Worm (Caenorhabditis elegans) whole organism, mixed stage, embryonic: ENCODE data around the gene R11E3.19.

Source experiments
- M03D4.4 ChIP-seq: sonication (generic microtip); optimal IDR thresholded peaks from 2 replicates; lab custom pipeline; 2017; ENCODE audit warnings: mild to moderate bottlenecking, missing genetic modification characterization, missing compliant biosample characterization
- bed-3 ChIP-seq: fragments of 200-800 bp; sonication (Bioruptor generic); optimal IDR thresholded peaks from 3 replicates; lab custom pipeline; 2018; ENCODE audit warnings: mild to moderate bottlenecking, missing genetic modification characterization, moderate library complexity, missing compliant biosample characterization
- blmp-1 ChIP-seq: fragments of 150-350 bp; optimal IDR thresholded peaks from 2 replicates; lab custom pipeline; 2014; ENCODE audit warnings: missing biosample characterization, missing genetic modification characterization
- ceh-39 ChIP-seq: fragments of 150-350 bp; optimal IDR thresholded peaks from 2 replicates; lab custom pipeline; 2014; ENCODE audit warnings: missing biosample characterization, missing genetic modification characterization
- ceh-43 ChIP-seq: fragments of 200-800 bp; sonication (Bioruptor generic); optimal IDR thresholded peaks from 2 replicates; lab custom pipeline; 2018; ENCODE audit warnings: mild to moderate bottlenecking, missing genetic modification characterization, moderate library complexity, missing compliant biosample characterization
- cnd-1 ChIP-seq: fragments of 200-800 bp; sonication (Bioruptor generic); optimal IDR thresholded peaks from 2 replicates; lab custom pipeline; 2018; ENCODE audit warnings: mild to moderate bottlenecking, missing genetic modification characterization, missing compliant biosample characterization
- drap-1 ChIP-seq: fragments of 200-800 bp; sonication (Bioruptor generic); optimal IDR thresholded peaks from 3 replicates; lab custom pipeline; 2018; ENCODE audit warnings: mild to moderate bottlenecking, missing genetic modification characterization, missing compliant biosample characterization
- elt-1 ChIP-seq: sonication (generic microtip); optimal IDR thresholded peaks from 2 replicates; lab custom pipeline; 2017; ENCODE audit warnings: missing genetic modification characterization, mild to moderate bottlenecking, missing compliant biosample characterization, antibody characterized with exemption, moderate library complexity, borderline replicate concordance; ENCODE audit not compliant: insufficient read depth
- elt-3 ChIP-seq: fragments of 150-350 bp; optimal IDR thresholded peaks from 2 replicates; lab custom pipeline; 2014; ENCODE audit warnings: missing biosample characterization, missing genetic modification characterization
- ham-2 ChIP-seq: fragments of 200-800 bp; sonication (Bioruptor generic); optimal IDR thresholded peaks from 2 replicates; lab custom pipeline; 2018; ENCODE audit warnings: mild to moderate bottlenecking, missing genetic modification characterization, missing compliant biosample characterization
- hlh-1 ChIP-seq: fragments of 150-350 bp; optimal IDR thresholded peaks from 2 replicates; lab custom pipeline; 2014; ENCODE audit warnings: missing biosample characterization, missing genetic modification reagents, missing genetic modification characterization
- lin-13 ChIP-seq: fragments of 150-350 bp; optimal IDR thresholded peaks from 2 replicates; lab custom pipeline; 2014; ENCODE audit warnings: missing biosample characterization, missing genetic modification characterization
- lin-32 ChIP-seq: fragments of 200-800 bp; sonication (Bioruptor generic); optimal IDR thresholded peaks from 2 replicates; lab custom pipeline; 2018; ENCODE audit warnings: mild to moderate bottlenecking, missing genetic modification characterization, missing compliant biosample characterization
- lsy-2 ChIP-seq: fragments of 150-350 bp; optimal IDR thresholded peaks from 2 replicates; lab custom pipeline; 2014; ENCODE audit warnings: missing biosample characterization, missing genetic modification characterization
- mab-5 ChIP-seq: fragments of 150-350 bp; optimal IDR thresholded peaks from 2 replicates; lab custom pipeline; 2014; ENCODE audit warnings: missing biosample characterization, missing genetic modification characterization
- mep-1 ChIP-seq: fragments of 150-350 bp; optimal IDR thresholded peaks from 2 replicates; lab custom pipeline; 2017; ENCODE audit warnings: missing biosample characterization, missing genetic modification reagents, missing genetic modification characterization, inconsistent platforms
- mls-2 ChIP-seq: sonication (generic microtip); optimal IDR thresholded peaks from 2 replicates; lab custom pipeline; 2016; ENCODE audit warnings: mild to moderate bottlenecking, missing genetic modification characterization, moderate library complexity, missing compliant biosample characterization
- nhr-12 ChIP-seq: fragments of 150-350 bp; optimal IDR thresholded peaks from 2 replicates; lab custom pipeline; 2014; ENCODE audit warnings: missing biosample characterization, missing genetic modification characterization
- nhr-2 ChIP-seq: fragments of 150-350 bp; optimal IDR thresholded peaks from 2 replicates; lab custom pipeline; 2014; ENCODE audit warnings: missing biosample characterization, missing genetic modification characterization
- nhr-237 ChIP-seq: fragments of 150-350 bp; optimal IDR thresholded peaks from 2 replicates; lab custom pipeline; 2014; ENCODE audit warnings: missing biosample characterization, missing genetic modification characterization
- nhr-28 ChIP-seq: fragments of 150-350 bp; optimal IDR thresholded peaks from 2 replicates; lab custom pipeline; 2014; ENCODE audit warnings: missing biosample characterization, missing genetic modification characterization
- nhr-76 ChIP-seq: sonication (generic microtip); optimal IDR thresholded peaks from 2 replicates; lab custom pipeline; 2017; ENCODE audit warnings: missing biosample characterization, missing genetic modification characterization
- pha-4 ChIP-seq: fragments of 150-350 bp; optimal IDR thresholded peaks from 2 replicates; lab custom pipeline; 2018; ENCODE audit warnings: missing biosample characterization, missing genetic modification reagents, missing genetic modification characterization
- sem-2 ChIP-seq: fragments of 200-800 bp; sonication (Bioruptor generic); optimal IDR thresholded peaks from 2 replicates; lab custom pipeline; 2018; ENCODE audit warnings: mild to moderate bottlenecking, missing genetic modification characterization, missing compliant biosample characterization
- snpc-4 ChIP-seq: fragments of 150-350 bp; optimal IDR thresholded peaks from 2 replicates; lab custom pipeline; 2014; ENCODE audit warnings: missing biosample characterization, missing genetic modification characterization
- tbx-8 ChIP-seq: fragments of 200-800 bp; sonication (Bioruptor generic); optimal IDR thresholded peaks from 2 replicates; lab custom pipeline; 2018; ENCODE audit warnings: mild to moderate bottlenecking, missing genetic modification characterization, moderate library complexity, missing compliant biosample characterization
- unc-120 ChIP-seq: sonication (generic microtip); optimal IDR thresholded peaks from 2 replicates; lab custom pipeline; 2017; ENCODE audit warnings: missing genetic modification characterization, missing compliant biosample characterization; ENCODE audit not compliant: poor library complexity, severe bottlenecking
- unc-39 ChIP-seq: fragments of 150-350 bp; optimal IDR thresholded peaks from 2 replicates; lab custom pipeline; 2014; ENCODE audit warnings: missing biosample characterization, missing genetic modification characterization
- unc-62 ChIP-seq: fragments of 150-350 bp; optimal IDR thresholded peaks from 2 replicates; lab custom pipeline; 2014; ENCODE audit warnings: missing biosample characterization, missing genetic modification reagents, missing genetic modification characterization
- zip-8 ChIP-seq: fragments of 150-350 bp; optimal IDR thresholded peaks from 2 replicates; lab custom pipeline; 2014; ENCODE audit warnings: missing biosample characterization, missing genetic modification characterization
- ztf-11 ChIP-seq: fragments of 150-350 bp; optimal IDR thresholded peaks from 2 replicates; lab custom pipeline; 2014; ENCODE audit warnings: missing biosample characterization, missing genetic modification characterization

The R11E3.19 gene

DNA sequence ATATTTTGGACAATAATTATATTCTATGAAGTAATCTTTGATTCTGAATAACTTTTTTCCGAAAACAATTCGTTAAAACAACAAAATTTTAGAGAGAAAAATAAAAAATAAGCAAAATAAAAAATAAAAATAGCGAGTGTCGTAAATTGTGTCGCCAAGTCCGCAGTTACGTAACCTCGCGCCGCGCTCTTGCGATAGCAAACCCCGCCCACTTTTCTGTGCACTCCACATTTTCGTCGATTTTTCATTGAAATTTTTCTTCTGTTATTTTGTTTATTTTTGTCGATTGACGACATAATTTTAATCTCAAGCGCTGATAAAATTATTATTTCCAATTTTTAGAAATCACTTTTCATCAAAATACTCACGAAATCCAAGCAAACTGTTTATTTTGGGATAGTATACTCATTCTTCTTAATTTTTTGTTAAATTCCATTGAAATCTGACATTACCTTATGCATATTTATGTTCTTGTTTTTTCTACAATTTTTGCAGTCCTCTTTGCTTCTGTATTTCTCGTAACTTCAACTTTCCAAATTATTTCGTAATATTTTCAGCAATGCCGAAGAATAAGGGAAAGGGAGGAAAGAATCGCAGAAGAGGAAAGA lies 34.6 kb upstream of the R11E3.19 start, which contains the start of gene eif-1.A (continued):
- no peak for TF ChIP-seq ztf-11 (tag; lab: Kevin White, UChicago)

- TF ChIP-seq mep-1 (tag; lab: Kevin White, UChicago): no peak
- TF ChIP-seq hlh-1: no peak
These were observed 33.9 kb upstream of the R11E3.19 start, which contains the start of gene H06H21.37 for ce11 chrIV:4809813-4810212. H06H21.37 (minus strand) TSS chrIV:4809974.

ce11 chrIV:4809397-4809796 lies 33.5 kb upstream of the R11E3.19 start, which contains the start of gene ubxn-6:
ubxn-6 (minus strand) TSS chrIV:4809497.
- no peak for TF ChIP-seq nhr-2 (tag; lab: Kevin White, UChicago)
- no peak for TF ChIP-seq drap-1 (GFP tag; lab: Kevin White, UChicago)
- no peak for TF ChIP-seq lin-32 (GFP tag; lab: Kevin White, UChicago)
- no peak for TF ChIP-seq elt-1
- TF ChIP-seq bed-3 (GFP tag; lab: Kevin White, UChicago): no peak

ce11 chrIV:4807219-4807618 lies 31.3 kb upstream of the R11E3.19 start, which contains the start of gene H06H21.11:
H06H21.11 (minus strand) TSS chrIV:4807319.
- no peak for TF ChIP-seq nhr-2 (tag; lab: Kevin White, UChicago)
- TF ChIP-seq unc-62 (GFP tag; lab: Kevin White, UChicago): no peak
- TF ChIP-seq tbx-8 (GFP tag; lab: Kevin White, UChicago): no peak
- no peak for TF ChIP-seq mab-5 (tag; lab: Kevin White, UChicago)
- TF ChIP-seq pha-4 (tag; lab: Kevin White, UChicago): no peak
- TF ChIP-seq elt-3 (tag; lab: Kevin White, UChicago): no peak
- no peak for TF ChIP-seq unc-120 (tag; lab: Kevin White, UChicago)
- TF ChIP-seq nhr-28 (tag; lab: Kevin White, UChicago): no peak
- TF ChIP-seq snpc-4 (tag; lab: Kevin White, UChicago): no peak
- TF ChIP-seq lin-13: no peak
- no peak for TF ChIP-seq nhr-12 (tag; lab: Kevin White, UChicago)
- TF ChIP-seq mls-2 (tag; lab: Kevin White, UChicago): no peak
- TF ChIP-seq zip-8 (tag; lab: Kevin White, UChicago): no peak
- no peak for TF ChIP-seq blmp-1 (tag; lab: Kevin White, UChicago)
- TF ChIP-seq nhr-237 (tag; lab: Kevin White, UChicago): no peak

DNA sequence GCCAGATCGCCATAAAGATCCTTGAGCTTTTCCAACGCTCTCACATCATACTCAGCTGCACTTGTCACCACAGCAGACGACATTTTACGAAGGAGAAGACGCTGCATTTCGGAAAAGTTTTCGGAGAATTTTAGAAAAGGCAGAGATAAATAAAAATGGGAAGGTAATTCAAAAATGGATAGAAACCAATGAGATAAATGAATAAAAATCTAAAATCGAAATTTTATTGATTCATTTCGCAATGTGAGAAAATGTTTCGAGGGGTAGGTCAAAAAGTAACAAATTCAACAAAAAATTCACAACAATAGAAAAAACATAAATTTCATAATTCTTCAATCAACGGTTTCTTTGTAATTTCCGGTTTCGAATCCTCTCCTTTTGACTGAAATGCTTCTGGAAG lies 30.6 kb upstream of the R11E3.19 start, which contains the start of gene dpf-5:
dpf-5 (minus strand) TSS at position 101 of the 400 bp plus-strand sequence.
- TF ChIP-seq unc-39 (no peak), sem-2 (GFP tag; lab: Kevin White, UChicago) (no peak), mls-2 (tag; lab: Kevin White, UChicago) (no peak), ceh-39 (tag; lab: Kevin White, UChicago) (no peak), ham-2 (no peak), M03D4.4 (tag; lab: Kevin White, UChicago) (no peak), hlh-1 (no peak), pha-4 (tag; lab: Kevin White, UChicago) (no peak), nhr-2 (tag; lab: Kevin White, UChicago) (no peak), mab-5 (tag; lab: Kevin White, UChicago) (no peak), nhr-28 (tag; lab: Kevin White, UChicago) (no peak), mep-1 (tag; lab: Kevin White, UChicago) (no peak)

DNA sequence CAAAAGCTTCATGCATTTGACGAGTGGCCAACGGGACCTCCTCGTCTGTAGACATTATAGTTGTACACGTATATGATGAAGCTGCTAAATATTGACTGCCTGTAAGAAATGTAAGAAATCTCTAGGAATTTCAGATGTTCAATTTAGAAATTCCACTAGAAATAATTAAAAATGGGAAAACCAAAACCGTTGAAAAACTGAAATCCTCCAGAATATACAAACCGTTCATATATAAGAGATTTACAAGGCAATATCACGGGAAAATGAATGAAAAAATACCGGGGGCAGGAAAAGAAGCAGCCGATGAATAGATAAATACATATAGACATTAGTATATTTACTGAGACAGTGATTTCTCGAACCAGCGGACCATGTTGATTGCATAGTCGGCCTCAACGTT lies 26.6 kb upstream of the R11E3.19 start, which contains the start of gene dpf-7:
dpf-7 (minus strand) TSS at position 101 of the 400 bp plus-strand sequence.
- no peak for TF ChIP-seq ham-2
- TF ChIP-seq snpc-4 (tag; lab: Kevin White, UChicago): no peak
- no peak for TF ChIP-seq nhr-237 (tag; lab: Kevin White, UChicago)
- no peak for TF ChIP-seq drap-1 (GFP tag; lab: Kevin White, UChicago)
- no peak for TF ChIP-seq lsy-2 (tag; lab: Kevin White, UChicago)
- no peak for TF ChIP-seq ztf-11 (tag; lab: Kevin White, UChicago)
- no peak for TF ChIP-seq lin-32 (GFP tag; lab: Kevin White, UChicago)
- no peak for TF ChIP-seq nhr-76 (tag; lab: Kevin White, UChicago)
- TF ChIP-seq ceh-43: no peak
- no peak for TF ChIP-seq tbx-8 (GFP tag; lab: Kevin White, UChicago)
- no peak for TF ChIP-seq sem-2 (GFP tag; lab: Kevin White, UChicago)
- no peak for TF ChIP-seq unc-62 (GFP tag; lab: Kevin White, UChicago)
- TF ChIP-seq cnd-1 (tag; lab: Kevin White, UChicago): no peak
